Worm (Caenorhabditis elegans): ENCODE measurements around the gene nhr-32.

nhr-32 gene

DNA sequence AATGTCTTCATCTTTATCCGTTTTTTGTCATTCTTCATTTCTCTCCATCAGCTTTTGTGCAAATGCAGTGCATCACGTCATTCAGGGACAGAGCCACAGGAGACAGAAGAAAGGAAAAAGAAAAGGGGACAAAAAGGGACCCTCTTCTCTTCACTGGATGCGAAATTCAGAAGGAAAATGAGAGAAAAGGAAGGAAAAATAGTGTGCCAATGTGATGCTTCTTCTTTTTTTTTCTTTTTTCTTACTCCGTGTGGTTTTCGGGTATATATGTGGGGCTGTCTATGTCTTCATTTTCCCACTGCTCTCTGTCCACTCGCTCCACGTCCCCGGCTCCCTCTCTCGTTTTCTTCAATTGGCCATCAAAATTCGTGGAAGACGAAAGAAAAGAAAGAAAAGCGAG is 41.3 kb upstream of the nhr-32 start (continued):
- no peak for TF ChIP-seq sptf-1 (tag; optimal IDR thresholded peaks at IDR 0.05)
- peak in 1 of 2 experiments; percentile 31 for TF ChIP-seq lin-35 (GFP tag; optimal IDR thresholded peaks at IDR 0.05)
- TF ChIP-seq nhr-76 (tag; optimal IDR thresholded peaks at IDR 0.05) = no peak
- no peak for TF ChIP-seq nhr-19 (GFP tag; conservative IDR thresholded peaks at IDR 0.05)
- TF ChIP-seq efl-3 (GFP tag; optimal IDR thresholded peaks at IDR 0.05) = no peak
- TF ChIP-seq F16B12.6 (tag; optimal IDR thresholded peaks at IDR 0.05) = no peak
- no peak for TF ChIP-seq alr-1 (tag; optimal IDR thresholded peaks at IDR 0.05; ENCODE audit: borderline replicate concordance)
- no peak for TF ChIP-seq efl-1 (optimal IDR thresholded peaks at IDR 0.05)
- TF ChIP-seq efl-1 (GFP tag; optimal IDR thresholded peaks at IDR 0.05 in 1 of 2) = peak in 1 of 2 experiments; percentile 3
- no peak for TF ChIP-seq mep-1 (tag; optimal IDR thresholded peaks at IDR 0.05)
- no peak for TF ChIP-seq C16A3.4 (tag; optimal IDR thresholded peaks at IDR 0.05)
- no peak for TF ChIP-seq egl-13 (tag; optimal IDR thresholded peaks at IDR 0.05)
- TF ChIP-seq zip-4 (GFP tag; optimal IDR thresholded peaks at IDR 0.05) = no peak
- no peak for TF ChIP-seq fkh-4 (tag; optimal IDR thresholded peaks at IDR 0.05; ENCODE audit: borderline replicate concordance)
- peak; percentile 27 for TF ChIP-seq rnt-1 (tag; optimal IDR thresholded peaks at IDR 0.05)
- TF ChIP-seq grh-1 (GFP tag; IDR thresholded peaks at IDR 0.05) = no peak
- TF ChIP-seq nhr-77 (tag; optimal IDR thresholded peaks at IDR 0.05) = no peak
- peak; percentile 46 for TF ChIP-seq lin-39 (tag; optimal IDR thresholded peaks at IDR 0.05)
- TF ChIP-seq mab-9 (GFP tag; IDR thresholded peaks at IDR 0.05) = no peak
- no peak for TF ChIP-seq egl-27 (tag; optimal IDR thresholded peaks at IDR 0.05)
- peak; percentile 57 for TF ChIP-seq tbx-2 (tag; optimal IDR thresholded peaks at IDR 0.05)
- no peak for TF ChIP-seq ets-5 (GFP tag; IDR thresholded peaks at IDR 0.05)
- no peak for TF ChIP-seq nhr-90 (tag; optimal IDR thresholded peaks at IDR 0.05; ENCODE audit: poor library complexity)
- TF ChIP-seq sup-37 (GFP tag; optimal IDR thresholded peaks at IDR 0.05) = no peak
- no peak for TF ChIP-seq C04F5.9 (tag; optimal IDR thresholded peaks at IDR 0.05)
- TF ChIP-seq pqm-1 (tag; optimal IDR thresholded peaks at IDR 0.05) = no peak
- peak; percentile 23 for TF ChIP-seq swsn-7 (tag; optimal IDR thresholded peaks at IDR 0.05)
- no peak for TF ChIP-seq unc-30 (tag; optimal IDR thresholded peaks at IDR 0.05)
- no peak for TF ChIP-seq dpl-1 (GFP tag; optimal IDR thresholded peaks at IDR 0.05)
- TF ChIP-seq lin-15B (tag; optimal IDR thresholded peaks at IDR 0.05) = no peak
- peak; percentile 10 for TF ChIP-seq ceh-8 (GFP tag; optimal IDR thresholded peaks at IDR 0.05)
- TF ChIP-seq irx-1 (tag; optimal IDR thresholded peaks at IDR 0.05) = no peak
- no peak for TF ChIP-seq unc-62 (GFP tag; optimal IDR thresholded peaks at IDR 0.05)
- no peak for TF ChIP-seq ceh-90 (tag; optimal IDR thresholded peaks at IDR 0.05)
- TF ChIP-seq ceh-88 (GFP tag; IDR thresholded peaks at IDR 0.05) = no peak
- TF ChIP-seq ceh-63 (GFP tag; optimal IDR thresholded peaks at IDR 0.05) = no peak
- TF ChIP-seq nhr-237 (tag; optimal IDR thresholded peaks at IDR 0.05) = no peak
- TF ChIP-seq ama-1 (optimal IDR thresholded peaks at IDR 0.05) = no peak
- TF ChIP-seq pag-3 (tag; optimal IDR thresholded peaks at IDR 0.05; ENCODE audit: borderline replicate concordance, insufficient read depth) = peak; percentile 76
- no peak for TF ChIP-seq unc-130 (tag; optimal IDR thresholded peaks at IDR 0.05)
- TF ChIP-seq nhr-47 (tag; optimal IDR thresholded peaks at IDR 0.05) = peak; percentile 41
- TF ChIP-seq lsy-2 (tag; optimal IDR thresholded peaks at IDR 0.05) = peak; percentile 24 to 65
- TF ChIP-seq ceh-82 (tag; optimal IDR thresholded peaks at IDR 0.05) = peak; percentile 8 to 19 (median 14)
- peak; percentile 83 for TF ChIP-seq zag-1 (tag; optimal IDR thresholded peaks at IDR 0.05)
- no peak for TF ChIP-seq elt-3 (tag; optimal IDR thresholded peaks at IDR 0.05)
- no peak for TF ChIP-seq Y116A8C.19 (tag; optimal IDR thresholded peaks at IDR 0.05; ENCODE audit: borderline replicate concordance)
- no peak for TF ChIP-seq ztf-11 (tag; optimal IDR thresholded peaks at IDR 0.05)
- TF ChIP-seq aly-2 (tag; optimal IDR thresholded peaks at IDR 0.05) = no peak
- TF ChIP-seq dsc-1 (tag; optimal IDR thresholded peaks at IDR 0.05) = peak; percentile 62
- peak; percentile 14; the same call in 1 of the 2 replicates for TF ChIP-seq isw-1 (GFP tag; IDR thresholded peaks at IDR 0.05)
- no peak for TF ChIP-seq snpc-4 (tag; optimal IDR thresholded peaks at IDR 0.05)
- no peak for TF ChIP-seq blmp-1 (tag; optimal IDR thresholded peaks at IDR 0.05)
- TF ChIP-seq nhr-20 (tag; optimal IDR thresholded peaks at IDR 0.05) = no peak
- TF ChIP-seq lin-14 (GFP tag; optimal IDR thresholded peaks at IDR 0.05) = peak; percentile 94
